Worm (Caenorhabditis elegans): Measurements from ENCODE around the gene R10D12.10.

Gene R10D12.10

DNA sequence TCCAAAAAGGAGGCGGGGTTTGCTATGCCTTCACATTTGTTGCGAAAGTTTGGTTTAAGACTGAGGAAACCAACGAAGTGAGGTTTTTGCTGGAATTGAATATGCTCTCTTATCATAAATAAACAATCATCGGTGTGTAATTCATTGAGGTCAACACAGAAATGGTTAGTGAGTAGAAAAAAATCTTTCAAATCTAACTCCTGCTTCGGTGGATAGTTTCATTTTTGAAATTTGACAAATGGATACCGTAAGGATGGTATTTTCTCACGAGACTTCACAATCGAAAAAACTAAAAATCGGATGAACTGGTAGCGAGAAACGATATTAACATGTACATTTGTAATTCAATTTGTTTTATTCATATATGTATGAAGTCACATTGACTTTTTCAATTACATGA, 22.7 kb upstream of the R10D12.10 start, which contains the start of gene eol-1:
Gene eol-1 (minus strand): TSS at position 101 of the 400 bp plus-strand sequence.
- no peak for TF ChIP-seq B0019.2 (GFP tag; conservative IDR thresholded peaks at IDR 0.05)
- TF ChIP-seq ceh-58 (GFP tag; IDR thresholded peaks at IDR 0.05), result no peak

DNA sequence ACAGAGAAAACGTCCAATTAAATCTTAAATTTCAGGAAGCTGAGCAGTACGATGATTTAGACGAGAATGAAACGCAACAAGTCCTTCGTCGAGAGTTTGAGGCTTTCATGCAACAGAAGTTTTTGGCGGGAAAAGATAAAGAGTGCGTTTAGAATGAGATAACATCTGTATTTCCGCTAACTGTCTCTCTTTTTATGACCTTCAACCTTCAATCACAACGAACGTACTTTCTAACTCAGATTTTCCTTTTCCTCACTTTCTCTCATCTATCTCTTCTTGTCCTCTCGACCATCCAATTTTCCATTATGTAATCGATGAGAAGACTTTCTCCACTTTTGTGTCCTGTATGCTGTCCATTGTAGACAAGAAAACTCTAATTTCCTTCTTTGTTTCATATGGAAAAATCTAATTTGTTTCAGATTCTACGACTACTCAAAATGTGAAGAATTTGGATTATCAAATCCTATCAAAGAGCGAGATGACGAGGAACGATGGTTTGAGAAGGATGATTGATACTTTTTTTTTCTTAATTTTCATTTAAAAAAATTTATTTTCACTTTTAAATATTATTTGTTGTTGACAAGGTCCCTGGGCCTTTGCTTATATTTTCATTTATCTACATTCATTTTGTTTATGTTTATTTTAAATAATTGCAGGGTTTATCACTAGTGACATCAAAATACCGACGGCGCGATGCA, 5.3 kb upstream of the R10D12.10 start, which contains the start of gene sao-1:
Gene sao-1 (plus strand): TSS at position 648 of the 698 bp plus-strand sequence.
- TF ChIP-seq somi-1 (GFP tag; optimal IDR thresholded peaks at IDR 0.05) (no peak), hmg-20 (GFP tag; IDR thresholded peaks at IDR 0.05) (no peak), Y79H2A.3 (GFP tag; conservative IDR thresholded peaks at IDR 0.05) (0 out of 2 replicates have a peak, but pooled peaks have one; percentile 22), aptf-2 (GFP tag; conservative IDR thresholded peaks at IDR 0.05) (no peak)

DNA sequence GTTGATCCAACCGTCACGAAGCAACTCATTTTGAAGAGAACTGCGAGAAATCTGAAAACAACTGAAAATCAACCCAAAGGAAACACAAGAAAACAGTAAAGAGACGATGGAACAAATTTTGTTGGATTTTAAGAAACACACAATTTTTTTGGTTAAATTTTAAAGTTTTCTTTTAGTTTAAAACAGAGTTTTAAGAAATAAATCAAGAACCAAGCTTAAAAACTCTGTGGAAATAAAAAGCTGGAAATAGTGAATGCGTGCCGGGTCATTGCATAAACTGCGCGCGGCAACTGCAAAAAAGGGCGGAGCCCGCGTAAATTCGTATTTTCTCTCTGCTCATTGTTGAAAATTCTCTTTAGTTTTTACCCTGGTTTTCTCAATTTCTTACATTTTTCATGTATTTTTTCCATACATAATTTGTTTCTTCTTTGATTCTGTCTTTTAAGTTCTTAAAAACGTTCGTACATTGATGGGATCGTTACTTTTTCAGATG, 3.8 kb upstream of the R10D12.10 start, which contains the start of the genes algn-13 and R10D12.13:
Gene algn-13 (minus strand): TSS at position 51 of the 493 bp plus-strand sequence.
Gene R10D12.13 (plus strand): TSS at position 491 of the 493 bp plus-strand sequence.
- TF ChIP-seq lsl-1 (GFP tag; optimal IDR thresholded peaks at IDR 0.05) (peak; percentile 52), egl-44 (GFP tag; IDR thresholded peaks at IDR 0.05) (no peak), ztf-25 (GFP tag; IDR thresholded peaks at IDR 0.05) (no peak), zim-3 (tag; optimal IDR thresholded peaks at IDR 0.05) (no peak), aptf-2 (GFP tag; conservative IDR thresholded peaks at IDR 0.05) (no peak), Y53F4B.3 (GFP tag; IDR thresholded peaks at IDR 0.05) (no peak), sdz-38 (tag; optimal IDR thresholded peaks at IDR 0.05) (no peak), hmg-1.2 (GFP tag; IDR thresholded peaks at IDR 0.05) (peak; percentile 52), snpc-3.4 (tag; optimal IDR thresholded peaks at IDR 0.05) (peak; percentile 92), D2030.7 (GFP tag; IDR thresholded peaks at IDR 0.05) (peak; percentile 71), lin-26 (GFP tag; IDR thresholded peaks at IDR 0.05) (no peak), madf-6 (GFP tag; IDR thresholded peaks at IDR 0.05) (peak; percentile 93), mxl-1 (tag; optimal IDR thresholded peaks at IDR 0.05) (no peak), zfh-2 (GFP tag; conservative IDR thresholded peaks at IDR 0.05) (no peak), hlh-26 (GFP tag; conservative IDR thresholded peaks at IDR 0.05) (no peak), die-1 (tag; optimal IDR thresholded peaks at IDR 0.05) (no peak), mel-28 (tag; optimal IDR thresholded peaks at IDR 0.05; ENCODE audit: borderline replicate concordance) (no peak), mes-4 (tag; optimal IDR thresholded peaks at IDR 0.05) (no peak), nhr-80 (tag; optimal IDR thresholded peaks at IDR 0.05) (peak; percentile 8), lag-1 (GFP tag; IDR thresholded peaks at IDR 0.05) (no peak), rcor-1 (GFP tag; IDR thresholded peaks at IDR 0.05) (peak; percentile 57; the same call in 1 of the 2 replicates), repo-1 (tag; optimal IDR thresholded peaks at IDR 0.05) (no peak), pbrm-1 (GFP tag; IDR thresholded peaks at IDR 0.05) (peak; percentile 78), efl-1 (GFP tag; optimal IDR thresholded peaks at IDR 0.05) (peak; percentile 89), lsy-27 (tag; optimal IDR thresholded peaks at IDR 0.05; ENCODE audit: borderline replicate concordance, insufficient read depth) (no peak), pha-4 (tag; optimal IDR thresholded peaks at IDR 0.05) (no peak), him-1 (tag; optimal IDR thresholded peaks at IDR 0.05) (no peak), hlh-12 (tag; optimal IDR thresholded peaks at IDR 0.05) (no peak), T26A5.8 (tag; optimal IDR thresholded peaks at IDR 0.05) (no peak), ztf-26 (tag; optimal IDR thresholded peaks at IDR 0.05) (no peak), F39B2.1 (GFP tag; IDR thresholded peaks at IDR 0.05) (no peak), F23B12.7 (tag; optimal IDR thresholded peaks at IDR 0.05; ENCODE audit: insufficient read depth) (peak; percentile 31), F37B4.10 (GFP tag; IDR thresholded peaks at IDR 0.05) (no peak), unc-130 (GFP tag; optimal IDR thresholded peaks at IDR 0.05) (peak; percentile 41), ztf-18 (tag; optimal IDR thresholded peaks at IDR 0.05) (peak; percentile 37), ztf-6 (GFP tag; IDR thresholded peaks at IDR 0.05) (no peak), Y53G8AR.9 (GFP tag; conservative IDR thresholded peaks at IDR 0.05) (no peak), rec-8 (tag; optimal IDR thresholded peaks at IDR 0.05) (no peak), athp-1 (tag; optimal IDR thresholded peaks at IDR 0.05) (no peak)

Data from whole organism, young adult.